Worm (Caenorhabditis elegans): ENCODE measurements around the gene pfd-4.

- no peak for TF ChIP-seq pqm-1 (tag; optimal IDR thresholded peaks at IDR 0.05)
- TF ChIP-seq ceh-9 (tag; optimal IDR thresholded peaks at IDR 0.05), result no peak
- TF ChIP-seq sox-4 (tag; optimal IDR thresholded peaks at IDR 0.05), result no peak
- no peak for TF ChIP-seq Y22D7AL.16 (tag; optimal IDR thresholded peaks at IDR 0.05)
- no peak for TF ChIP-seq ceh-24 (tag; optimal IDR thresholded peaks at IDR 0.05)
These were observed 3.5 kb upstream of the pfd-4 start for ce11 chrIV:11311484-11311883.

All from whole organism, late embryonic.